Worm (Caenorhabditis elegans): ENCODE results near the gene ttr-59.

- TF ChIP-seq ztf-23 (GFP tag; IDR thresholded peaks at IDR 0.05): no peak
- no peak for TF ChIP-seq T22C8.4 (GFP tag; IDR thresholded peaks at IDR 0.05)
These were observed 26.5 kb upstream of the ttr-59 start for ce11 chrX:7303115-7303514.

All from whole organism, midembryonic.